Fruit fly (Drosophila melanogaster) ovary, adult (tissue): ENCODE measurements around the gene hemo.

Source experiments
- CG17801 ChIP-seq: fragments of 200-800 bp; optimal IDR thresholded peaks from 2 replicates; lab custom pipeline; 2019; ENCODE audit warnings: missing biosample characterization, mild to moderate bottlenecking, missing genetic modification characterization, moderate library complexity; ENCODE audit not compliant: partially characterized antibody

The hemo gene

dm6 chr3R:18546972-18547371 is 18.0 kb downstream of the hemo start:
- TF ChIP-seq CG17801 (GFP tag; lab: Kevin White, UChicago): no peak

- TF ChIP-seq CG17801 (GFP tag; lab: Kevin White, UChicago): no peak
These were observed 18.8 kb downstream of the hemo start for dm6 chr3R:18546159-18546558.

- no peak for TF ChIP-seq CG17801 (GFP tag; lab: Kevin White, UChicago)
These were observed 19.5 kb downstream of the hemo start, which contains the start of gene fru for dm6 chr3R:18545486-18545885. Gene fru, minus strand, starts transcription at chr3R:18545586.

dm6 chr3R:18515010-18515409 is 50.0 kb downstream of the hemo start:
- no peak for TF ChIP-seq CG17801 (GFP tag; lab: Kevin White, UChicago)
